Worm (Caenorhabditis elegans) whole organism, L1 larva: ENCODE data around the gene Y111B2A.12.

ENCODE experiments used
- C16A3.4 ChIP-seq: fragments of 150-350 bp; optimal IDR thresholded peaks from 2 replicates; lab custom pipeline; 2014; ENCODE audit warnings: missing biosample characterization, missing genetic modification characterization
- C34B4.2 ChIP-seq: sonication (generic microtip); optimal IDR thresholded peaks from 2 replicates; lab custom pipeline; 2017; ENCODE audit warnings: mild to moderate bottlenecking, missing genetic modification characterization, missing compliant biosample characterization
- F16B12.6 ChIP-seq: fragments of 150-350 bp; optimal IDR thresholded peaks from 2 replicates; lab custom pipeline; 2014; ENCODE audit warnings: missing biosample characterization, missing genetic modification characterization
- aha-1 ChIP-seq: fragments of 150-350 bp; optimal IDR thresholded peaks from 2 replicates; lab custom pipeline; 2014; ENCODE audit warnings: missing biosample characterization, missing genetic modification characterization
- alr-1 ChIP-seq: fragments of 200-800 bp; sonication (Bioruptor generic); optimal IDR thresholded peaks from 2 replicates; lab custom pipeline; 2018; ENCODE audit warnings: borderline replicate concordance, mild to moderate bottlenecking, missing genetic modification characterization, missing compliant biosample characterization
- aly-2 ChIP-seq: fragments of 150-350 bp; optimal IDR thresholded peaks from 2 replicates; lab custom pipeline; 2014; ENCODE audit warnings: missing biosample characterization, missing genetic modification characterization
- ama-1 ChIP-seq: fragments of 150-350 bp; optimal IDR thresholded peaks from 2 replicates; lab custom pipeline; 2014
- blmp-1 ChIP-seq: fragments of 150-350 bp; optimal IDR thresholded peaks from 2 replicates; lab custom pipeline; 2014; ENCODE audit warnings: missing biosample characterization, missing genetic modification characterization
- ceh-82 ChIP-seq, 3 experiments: fragments of 150-350 bp in 1 of 3; sonication (generic microtip) in 2 of 3; optimal IDR thresholded peaks; 2 replicates each; lab custom pipeline; 2014 to 2017; ENCODE audit warnings: missing biosample characterization in 3 of 3, missing genetic modification characterization in 3 of 3
- ceh-88 ChIP-seq: fragments of 200-800 bp; sonication (Bioruptor generic); IDR thresholded peaks from 2 replicates; pipeline ENCODE4 v1.3.6; 2022; ENCODE audit warnings: missing genetic modification characterization, missing compliant biosample characterization
- ceh-90 ChIP-seq: sonication (generic microtip); optimal IDR thresholded peaks from 2 replicates; lab custom pipeline; 2016; ENCODE audit warnings: missing genetic modification characterization, missing compliant biosample characterization
- dpl-1 ChIP-seq, 3 experiments: fragments of 150-350 bp in 2 of 3; sonication (generic microtip) in 1 of 3; optimal IDR thresholded peaks; 2 replicates each; lab custom pipeline; 2014 to 2017; ENCODE audit warnings: missing biosample characterization in 3 of 3, missing genetic modification characterization in 3 of 3, missing genetic modification reagents in 3 of 3
- dsc-1 ChIP-seq: sonication (generic microtip); optimal IDR thresholded peaks from 2 replicates; lab custom pipeline; 2016; ENCODE audit warnings: mild to moderate bottlenecking, missing genetic modification characterization, missing compliant biosample characterization
- efl-1 ChIP-seq, 4 experiments: fragments of 150-350 bp; optimal IDR thresholded peaks in 3 of 4; peaks in 1 of 4; 1 replicate in 1 of 4; 2 replicates in 3 of 4; lab custom pipeline; 2014; ENCODE audit warnings: missing biosample characterization in 2 of 4, missing genetic modification characterization in 2 of 4, missing genetic modification reagents in 2 of 4
- egl-13 ChIP-seq: sonication (generic microtip); optimal IDR thresholded peaks from 2 replicates; lab custom pipeline; 2016; ENCODE audit warnings: missing genotype, missing genetic modification reagents, missing genetic modification characterization, missing compliant biosample characterization
- egl-27 ChIP-seq, 2 experiments: fragments of 150-350 bp in 1 of 2; sonication (generic microtip); optimal IDR thresholded peaks; 3 replicates each; lab custom pipeline; 2017 to 2018; ENCODE audit warnings: missing biosample characterization in 2 of 2, missing genetic modification characterization in 2 of 2, missing genetic modification reagents in 2 of 2
- elt-2 ChIP-seq: sonication (generic microtip); optimal IDR thresholded peaks from 2 replicates; lab custom pipeline; 2016; ENCODE audit warnings: missing genetic modification characterization, mild to moderate bottlenecking, inconsistent platforms, missing compliant biosample characterization, missing genetic modification reagents
- elt-3 ChIP-seq, 6 experiments: fragments of 150-350 bp in 1 of 6; sonication (generic microtip); optimal IDR thresholded peaks; 2 replicates each; lab custom pipeline; 2017 to 2018; ENCODE audit warnings: missing biosample characterization in 6 of 6, missing genetic modification characterization in 6 of 6, inconsistent platforms in 1 of 6
- ets-5 ChIP-seq: fragments of 200-800 bp; sonication (Bioruptor generic); IDR thresholded peaks from 2 replicates; pipeline ENCODE4 v1.3.6; 2022; ENCODE audit warnings: missing genetic modification characterization, missing compliant biosample characterization
- fkh-10 ChIP-seq: sonication (generic microtip); optimal IDR thresholded peaks from 2 replicates; lab custom pipeline; 2017; ENCODE audit warnings: missing biosample characterization, missing genetic modification reagents, missing genetic modification characterization
- fkh-4 ChIP-seq: sonication (generic microtip); optimal IDR thresholded peaks from 2 replicates; lab custom pipeline; 2016; ENCODE audit warnings: missing compliant biosample characterization, missing genetic modification characterization, borderline replicate concordance
- fkh-8 ChIP-seq: sonication (generic microtip); optimal IDR thresholded peaks from 2 replicates; lab custom pipeline; 2016; ENCODE audit warnings: mild to moderate bottlenecking, missing genetic modification characterization, missing compliant biosample characterization
- hpl-2 ChIP-seq: fragments of 150-350 bp; optimal IDR thresholded peaks from 2 replicates; lab custom pipeline; 2014; ENCODE audit warnings: missing biosample characterization, missing genetic modification reagents, missing genetic modification characterization
- irx-1 ChIP-seq: sonication (generic microtip); optimal IDR thresholded peaks from 2 replicates; lab custom pipeline; 2016; ENCODE audit warnings: missing genetic modification characterization, missing compliant biosample characterization
- isw-1 ChIP-seq: fragments of 200-800 bp; sonication (Bioruptor generic); IDR thresholded peaks from 2 replicates; pipeline ENCODE4 v1.3.6; 2022; ENCODE audit warnings: missing genetic modification characterization, missing compliant biosample characterization
- jun-1 ChIP-seq: fragments of 150-350 bp; optimal IDR thresholded peaks from 2 replicates; lab custom pipeline; 2014; ENCODE audit warnings: missing biosample characterization, missing genetic modification reagents, missing genetic modification characterization
- lin-15B ChIP-seq: fragments of 150-350 bp; sonication (generic microtip); optimal IDR thresholded peaks from 3 replicates; lab custom pipeline; 2014; ENCODE audit warnings: missing biosample characterization, missing genetic modification characterization
- lin-35 ChIP-seq, 2 experiments: fragments of 150-350 bp; optimal IDR thresholded peaks; 2 replicates each; lab custom pipeline; 2014; ENCODE audit warnings: missing biosample characterization in 2 of 2, missing genetic modification characterization in 2 of 2, missing genetic modification reagents in 2 of 2
- lir-3 ChIP-seq: sonication (generic microtip); optimal IDR thresholded peaks from 2 replicates; lab custom pipeline; 2016; ENCODE audit warnings: mild to moderate bottlenecking, missing genetic modification characterization, moderate library complexity, missing compliant biosample characterization; ENCODE audit not compliant: poor library complexity
- mdl-1 ChIP-seq, 2 experiments: fragments of 150-350 bp; optimal IDR thresholded peaks; 2 replicates each; lab custom pipeline; 2014 to 2017; ENCODE audit warnings: missing biosample characterization in 2 of 2, missing genetic modification characterization in 2 of 2, inconsistent platforms in 1 of 2
- mep-1 ChIP-seq: fragments of 150-350 bp; optimal IDR thresholded peaks from 2 replicates; lab custom pipeline; 2014; ENCODE audit warnings: missing biosample characterization, missing genetic modification characterization
- nhr-11 ChIP-seq: fragments of 150-350 bp; optimal IDR thresholded peaks from 2 replicates; lab custom pipeline; 2014; ENCODE audit warnings: missing biosample characterization, missing genetic modification characterization
- nhr-237 ChIP-seq: fragments of 150-350 bp; optimal IDR thresholded peaks from 2 replicates; lab custom pipeline; 2014; ENCODE audit warnings: missing biosample characterization, missing genetic modification characterization
- nhr-28 ChIP-seq: fragments of 150-350 bp; optimal IDR thresholded peaks from 2 replicates; lab custom pipeline; 2014; ENCODE audit warnings: missing biosample characterization, missing genetic modification characterization
- nhr-47 ChIP-seq: sonication (generic microtip); optimal IDR thresholded peaks from 2 replicates; lab custom pipeline; 2016; ENCODE audit warnings: mild to moderate bottlenecking, missing genetic modification characterization, moderate library complexity, missing compliant biosample characterization
- nhr-71 ChIP-seq: sonication (generic microtip); optimal IDR thresholded peaks from 2 replicates; lab custom pipeline; 2016; ENCODE audit warnings: mild to moderate bottlenecking, missing genetic modification characterization, moderate library complexity, missing compliant biosample characterization
- nhr-77 ChIP-seq: fragments of 150-350 bp; optimal IDR thresholded peaks from 2 replicates; lab custom pipeline; 2014; ENCODE audit warnings: missing biosample characterization, missing genetic modification characterization
- pag-3 ChIP-seq: sonication (generic microtip); optimal IDR thresholded peaks from 2 replicates; lab custom pipeline; 2017; ENCODE audit warnings: missing genetic modification characterization, mild to moderate bottlenecking, missing compliant biosample characterization, antibody characterized with exemption, borderline replicate concordance; ENCODE audit not compliant: insufficient read depth
- pax-3 ChIP-seq: fragments of 200-800 bp; sonication (Bioruptor generic); optimal IDR thresholded peaks from 2 replicates; lab custom pipeline; 2018; ENCODE audit warnings: mild to moderate bottlenecking, missing genetic modification characterization, moderate library complexity, missing compliant biosample characterization
- snu-23 ChIP-seq: sonication (generic microtip); optimal IDR thresholded peaks from 2 replicates; lab custom pipeline; 2016; ENCODE audit warnings: missing genetic modification characterization, missing compliant biosample characterization
- sox-4 ChIP-seq: sonication (generic microtip); optimal IDR thresholded peaks from 2 replicates; lab custom pipeline; 2016; ENCODE audit warnings: missing genetic modification characterization, missing compliant biosample characterization
- sptf-1 ChIP-seq: fragments of 150-350 bp; optimal IDR thresholded peaks from 2 replicates; lab custom pipeline; 2014; ENCODE audit warnings: missing biosample characterization, missing genetic modification characterization
- sup-37 ChIP-seq: fragments of 200-800 bp; sonication (Bioruptor generic); optimal IDR thresholded peaks from 2 replicates; lab custom pipeline; 2018; ENCODE audit warnings: mild to moderate bottlenecking, missing genetic modification characterization, missing compliant biosample characterization
- unc-130 ChIP-seq: fragments of 150-350 bp; optimal IDR thresholded peaks from 2 replicates; lab custom pipeline; 2017; ENCODE audit warnings: missing biosample characterization, missing genetic modification characterization, inconsistent platforms
- unc-62 ChIP-seq: fragments of 150-350 bp; optimal IDR thresholded peaks from 2 replicates; lab custom pipeline; 2014; ENCODE audit warnings: missing biosample characterization, missing genetic modification reagents, missing genetic modification characterization
- unc-86 ChIP-seq: sonication (generic microtip); optimal IDR thresholded peaks from 2 replicates; lab custom pipeline; 2016; ENCODE audit warnings: missing genetic modification characterization, missing compliant biosample characterization
- vab-15 ChIP-seq: sonication (generic microtip); optimal IDR thresholded peaks from 2 replicates; lab custom pipeline; 2017; ENCODE audit warnings: missing genotype, mild to moderate bottlenecking, missing genetic modification characterization, missing compliant biosample characterization
- zag-1 ChIP-seq: fragments of 150-350 bp; optimal IDR thresholded peaks from 2 replicates; lab custom pipeline; 2014; ENCODE audit warnings: missing biosample characterization, missing genetic modification characterization
- ztf-11 ChIP-seq, 2 experiments: sonication (generic microtip); optimal IDR thresholded peaks; 2 replicates each; lab custom pipeline; 2016 to 2017; ENCODE audit warnings: missing genetic modification characterization in 2 of 2, missing biosample characterization in 1 of 2, missing compliant biosample characterization in 1 of 2

Gene Y111B2A.12

DNA sequence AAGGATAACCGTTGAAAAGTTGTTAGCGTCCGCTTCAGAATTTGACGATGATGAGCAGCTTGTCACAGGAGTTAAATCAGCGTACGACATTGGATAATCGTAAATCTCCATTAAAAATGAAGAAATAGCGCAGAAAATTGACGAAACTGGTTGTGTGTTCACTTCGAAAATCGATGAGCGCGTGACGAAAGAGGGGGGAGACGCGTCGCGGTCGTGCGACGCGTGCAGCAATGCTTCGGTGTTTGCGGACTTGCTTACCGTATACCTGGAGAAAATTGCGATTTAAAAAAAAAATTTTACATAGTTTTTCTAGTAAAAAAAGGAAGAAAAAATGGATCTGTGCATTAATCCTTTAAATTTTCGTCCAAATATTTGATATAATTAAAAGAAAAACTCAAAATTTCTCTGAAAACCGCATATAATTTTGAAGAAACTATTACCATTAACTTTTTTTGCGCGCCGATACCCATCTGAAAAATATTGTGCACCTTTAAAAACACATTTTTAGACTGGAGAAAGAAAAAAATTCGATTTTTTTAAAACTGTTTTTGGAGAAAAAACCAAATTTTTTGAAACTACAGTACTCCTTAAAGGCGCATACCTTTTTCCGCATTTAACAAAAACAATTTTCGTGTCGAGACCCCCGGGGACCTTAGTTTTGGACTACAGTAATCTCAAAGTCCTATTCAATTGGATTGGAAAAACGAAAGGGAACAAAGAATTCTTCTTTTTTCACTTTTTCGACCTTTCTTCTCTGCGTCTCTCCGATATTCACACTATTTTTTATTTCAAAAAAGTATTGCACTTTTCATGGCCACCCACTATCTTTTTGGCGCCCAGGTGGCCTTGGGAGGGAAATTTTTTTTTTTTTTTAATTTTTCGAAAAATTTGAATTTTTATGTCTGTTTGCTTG lies 10.4 kb upstream of the Y111B2A.12 start (continued):
- TF ChIP-seq egl-27 (tag; optimal IDR thresholded peaks at IDR 0.05; lab: Kevin White, UChicago) = no peak
- TF ChIP-seq elt-2 = peak; percentile 30
- TF ChIP-seq egl-13 (tag; lab: Kevin White, UChicago) = peak; percentile 65
- peak; percentile 80 to 84 (median 82) for TF ChIP-seq dpl-1 (GFP tag; optimal IDR thresholded peaks at IDR 0.05; lab: Kevin White, UChicago)
- peak; percentile 72 for TF ChIP-seq nhr-237
- TF ChIP-seq hpl-2 = no peak
- no peak for TF ChIP-seq ceh-90 (tag; lab: Kevin White, UChicago)
- TF ChIP-seq lir-3 (tag; lab: Kevin White, UChicago) = peak; percentile 44
- TF ChIP-seq sptf-1 (tag; lab: Kevin White, UChicago) = no peak
- no peak for TF ChIP-seq alr-1 (tag; lab: Kevin White, UChicago)
- TF ChIP-seq nhr-77 (tag; lab: Kevin White, UChicago) = peak; percentile 63
- peak; percentile 83 for TF ChIP-seq pax-3 (tag; lab: Kevin White, UChicago)
- TF ChIP-seq mep-1 = peak; percentile 96
- TF ChIP-seq mdl-1 (tag; optimal IDR thresholded peaks at IDR 0.05; lab: Kevin White, UChicago) = peak in 1 of 2 experiments; percentile 91
- TF ChIP-seq zag-1 (tag; lab: Kevin White, UChicago) = no peak
- no peak for TF ChIP-seq C34B4.2 (tag; lab: Kevin White, UChicago)
- TF ChIP-seq lin-35 (GFP tag; optimal IDR thresholded peaks at IDR 0.05; lab: Kevin White, UChicago) = peak; percentile 88 to 91
- TF ChIP-seq efl-1 (optimal IDR thresholded peaks at IDR 0.05; lab: Kevin White, UChicago) = peak; percentile 85 to 87
- peak; percentile 83 to 98 for TF ChIP-seq efl-1 (GFP tag; optimal IDR thresholded peaks at IDR 0.05 in 1 of 2; lab: Kevin White, UChicago)
- TF ChIP-seq F16B12.6 (tag; lab: Kevin White, UChicago) = peak; percentile 96
- no peak for TF ChIP-seq unc-62 (GFP tag; lab: Kevin White, UChicago)
- TF ChIP-seq ama-1 (lab: Kevin White, UChicago) = peak; percentile 69
- peak; percentile 68 for TF ChIP-seq jun-1 (tag; lab: Kevin White, UChicago)
- peak; percentile 84 for TF ChIP-seq isw-1 (GFP tag; lab: Robert Waterston, UW)
- TF ChIP-seq sup-37 (GFP tag; lab: Kevin White, UChicago) = no peak
- TF ChIP-seq aly-2 (tag; lab: Kevin White, UChicago) = peak; percentile 52
- TF ChIP-seq ets-5 = no peak
- TF ChIP-seq nhr-28 (tag; lab: Kevin White, UChicago) = no peak
- TF ChIP-seq ztf-11 (tag; optimal IDR thresholded peaks at IDR 0.05; lab: Kevin White, UChicago) = peak in 1 of 2 experiments; percentile 68
- TF ChIP-seq blmp-1 (tag; lab: Kevin White, UChicago) = peak; percentile 79
- TF ChIP-seq irx-1 (tag; lab: Kevin White, UChicago) = peak; percentile 71
- TF ChIP-seq fkh-8 (tag; lab: Kevin White, UChicago) = peak; percentile 89
- TF ChIP-seq unc-86 = peak; percentile 85
- peak; percentile 89 for TF ChIP-seq nhr-47 (tag; lab: Kevin White, UChicago)
- peak; percentile 94 for TF ChIP-seq nhr-71 (tag; lab: Kevin White, UChicago)
- peak; percentile 86 for TF ChIP-seq unc-130 (tag; lab: Kevin White, UChicago)
- peak; percentile 92 for TF ChIP-seq snu-23 (GFP tag; lab: Kevin White, UChicago)
- peak; percentile 82 to 95 (median 84) for TF ChIP-seq ceh-82 (tag; optimal IDR thresholded peaks at IDR 0.05; lab: Kevin White, UChicago)
- TF ChIP-seq pag-3 = no peak
- peak; percentile 86 for TF ChIP-seq C16A3.4 (tag; lab: Kevin White, UChicago)
- TF ChIP-seq elt-3 (tag; optimal IDR thresholded peaks at IDR 0.05; lab: Kevin White, UChicago) = peak in 2 of 6 experiments; percentile 68 to 90
- TF ChIP-seq lin-15B (tag; lab: Kevin White, UChicago) = peak; percentile 87
- peak; percentile 57 for TF ChIP-seq nhr-11
- TF ChIP-seq fkh-4 (tag; lab: Kevin White, UChicago) = peak; percentile 34
- TF ChIP-seq ceh-88 (GFP tag; lab: Robert Waterston, UW) = peak; percentile 17; the same call in 1 of the 2 replicates
- TF ChIP-seq fkh-10 (GFP tag; lab: Kevin White, UChicago) = no peak
- peak; percentile 61 for TF ChIP-seq dsc-1 (tag; lab: Kevin White, UChicago)
- no peak for TF ChIP-seq sox-4 (tag; lab: Kevin White, UChicago)
- peak; percentile 1 for TF ChIP-seq aha-1 (tag; lab: Kevin White, UChicago)
- no peak for TF ChIP-seq vab-15 (tag; lab: Kevin White, UChicago)
